Worm (Caenorhabditis elegans): ENCODE results near the gene C09G1.5.

The C09G1.5 gene

ce11 chrX:16002794-16003193, 43.9 kb downstream of the C09G1.5 start (continued):
- TF ChIP-seq nhr-27 (tag; optimal IDR thresholded peaks at IDR 0.05) (no peak), lsy-27 (tag; optimal IDR thresholded peaks at IDR 0.05; ENCODE audit: borderline replicate concordance, insufficient read depth) (no peak), unc-62 (GFP tag; optimal IDR thresholded peaks at IDR 0.05) (no peak), rpc-1 (optimal IDR thresholded peaks at IDR 0.05) (peak; percentile 36), rpc-1 (tag; optimal IDR thresholded peaks at IDR 0.05) (peak; percentile 60), D2030.7 (GFP tag; IDR thresholded peaks at IDR 0.05) (peak; percentile 59), F22D6.2 (tag; optimal IDR thresholded peaks at IDR 0.05) (no peak), ztf-26 (tag; optimal IDR thresholded peaks at IDR 0.05) (no peak), zfh-2 (GFP tag; conservative IDR thresholded peaks at IDR 0.05) (0 out of 2 replicates have a peak, but pooled peaks have one; percentile 34), C06A6.2 (GFP tag; conservative IDR thresholded peaks at IDR 0.05) (no peak), madf-6 (GFP tag; IDR thresholded peaks at IDR 0.05) (0 out of 2 replicates have a peak, but pooled peaks have one; percentile 26), F10E7.11 (tag; optimal IDR thresholded peaks at IDR 0.05) (no peak)

ce11 chrX:16006529-16006928, 47.7 kb downstream of the C09G1.5 start, which contains the start of gene C09G1.4:
C09G1.4 (minus strand) TSS chrX:16006629.
- no peak for TF ChIP-seq Y95B8A.8 (GFP tag; IDR thresholded peaks at IDR 0.05)
- TF ChIP-seq nhr-80 (tag; optimal IDR thresholded peaks at IDR 0.05): no peak
- no peak for TF ChIP-seq rcor-1 (GFP tag; IDR thresholded peaks at IDR 0.05)
- no peak for TF ChIP-seq madf-6 (GFP tag; IDR thresholded peaks at IDR 0.05)
- TF ChIP-seq rec-8 (tag; optimal IDR thresholded peaks at IDR 0.05): no peak
- TF ChIP-seq K12H6.12 (tag; optimal IDR thresholded peaks at IDR 0.05): no peak
- no peak for TF ChIP-seq hrde-1 (tag; optimal IDR thresholded peaks at IDR 0.05; ENCODE audit: borderline replicate concordance)
- TF ChIP-seq T26A5.8 (tag; optimal IDR thresholded peaks at IDR 0.05): no peak
- TF ChIP-seq rpc-1 (optimal IDR thresholded peaks at IDR 0.05): no peak
- TF ChIP-seq rpc-1 (tag; optimal IDR thresholded peaks at IDR 0.05): no peak
- no peak for TF ChIP-seq snpc-1.1 (tag; optimal IDR thresholded peaks at IDR 0.05; ENCODE audit: insufficient read depth)
- TF ChIP-seq C17E4.6 (GFP tag; IDR thresholded peaks at IDR 0.05): no peak
- no peak for TF ChIP-seq F52B5.7 (tag; optimal IDR thresholded peaks at IDR 0.05)
- no peak for TF ChIP-seq F39B2.1 (GFP tag; IDR thresholded peaks at IDR 0.05)
- TF ChIP-seq aptf-3 (GFP tag; IDR thresholded peaks at IDR 0.05): no peak
- TF ChIP-seq attf-5 (GFP tag; optimal IDR thresholded peaks at IDR 0.05): no peak
